Fruit fly (Drosophila melanogaster): ENCODE measurements around the gene CG12112.

Gene CG12112

dm6 chrX:8576675-8577074 lies 16.7 kb upstream of the CG12112 start:
- TF ChIP-seq gl (tag; optimal IDR thresholded peaks at IDR 0.05): no peak
- no peak for TF ChIP-seq CG8159 (tag; optimal IDR thresholded peaks at IDR 0.05)
- no peak for TF ChIP-seq Pif1A (GFP tag; optimal IDR thresholded peaks at IDR 0.05)
- no peak for TF ChIP-seq CG9948 (tag; optimal IDR thresholded peaks at IDR 0.05)
- no peak for TF ChIP-seq EcR (GFP tag; optimal IDR thresholded peaks at IDR 0.05)
- TF ChIP-seq CG8301 (tag; optimal IDR thresholded peaks at IDR 0.05): no peak
- TF ChIP-seq CG13204 (GFP tag; optimal IDR thresholded peaks at IDR 0.05): no peak
- TF ChIP-seq CG17806 (tag; optimal IDR thresholded peaks at IDR 0.05): no peak
- no peak for TF ChIP-seq Snoo (tag; optimal IDR thresholded peaks at IDR 0.05)
- TF ChIP-seq rn (GFP tag; IDR thresholded peaks at IDR 0.05): no peak
- no peak for TF ChIP-seq CG12605 (GFP tag; IDR thresholded peaks at IDR 0.05)
- no peak for TF ChIP-seq CG4496 (GFP tag; IDR thresholded peaks at IDR 0.05)
- no peak for TF ChIP-seq CG32121 (GFP tag; IDR thresholded peaks at IDR 0.05)
- no peak for TF ChIP-seq CG14655 (GFP tag; optimal IDR thresholded peaks at IDR 0.05)

DNA sequence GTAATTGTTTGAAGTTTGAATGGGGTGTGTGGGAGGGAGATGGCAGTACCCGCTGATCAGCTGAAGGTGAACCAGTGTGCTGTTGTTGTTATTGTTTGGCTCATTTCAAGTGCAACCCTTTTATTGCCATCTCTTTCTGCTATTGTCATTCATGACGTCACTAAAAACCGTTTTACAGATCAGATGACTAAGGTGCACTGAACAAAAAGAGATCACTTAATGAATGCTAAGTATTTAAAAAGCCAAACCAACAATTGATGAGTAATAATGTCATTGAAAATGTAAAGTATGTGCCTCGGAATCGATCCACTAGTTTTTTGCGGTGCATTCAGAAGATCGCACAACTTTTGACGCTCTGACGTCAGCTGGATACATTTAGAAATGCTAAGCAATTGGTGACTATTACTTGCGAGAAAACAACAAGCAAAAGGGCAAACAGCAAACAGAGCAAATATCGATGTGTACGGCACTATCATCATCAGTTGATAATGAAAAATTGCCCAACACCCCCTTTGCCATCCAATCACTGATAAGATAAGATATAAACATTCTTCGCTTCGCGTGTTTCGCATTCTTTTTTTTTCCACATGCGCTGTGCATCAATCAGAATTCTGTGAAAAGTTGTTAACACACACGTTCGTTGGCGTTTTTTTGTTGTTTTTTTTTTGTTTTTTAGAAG lies 14.8 kb upstream of the CG12112 start:
- peak; percentile 29 for TF ChIP-seq CG9948 (tag; optimal IDR thresholded peaks at IDR 0.05)
- TF ChIP-seq CG8159 (tag; optimal IDR thresholded peaks at IDR 0.05): peak; percentile 58
- TF ChIP-seq Pif1B (GFP tag; optimal IDR thresholded peaks at IDR 0.05): peak; percentile 58
- TF ChIP-seq CG13204 (GFP tag; optimal IDR thresholded peaks at IDR 0.05): no peak
- 0 out of 2 replicates have a peak, but pooled peaks have one; percentile 4 for TF ChIP-seq rn (GFP tag; IDR thresholded peaks at IDR 0.05)
- peak; percentile 51 for TF ChIP-seq CG14655 (GFP tag; optimal IDR thresholded peaks at IDR 0.05)
- no peak for TF ChIP-seq CG32121 (GFP tag; IDR thresholded peaks at IDR 0.05)
- no peak for TF ChIP-seq EcR (GFP tag; optimal IDR thresholded peaks at IDR 0.05)
- TF ChIP-seq CG34367 (tag; optimal IDR thresholded peaks at IDR 0.05): peak; percentile 33
- peak; percentile 48; the same call in 2 of the 3 replicates for TF ChIP-seq fd96Ca (GFP tag; IDR thresholded peaks at IDR 0.05)
- TF ChIP-seq CG12605 (GFP tag; IDR thresholded peaks at IDR 0.05): peak; percentile 25
- TF ChIP-seq gl (tag; optimal IDR thresholded peaks at IDR 0.05): no peak
- TF ChIP-seq CG17806 (tag; optimal IDR thresholded peaks at IDR 0.05): peak; percentile 45
- peak; percentile 52 for TF ChIP-seq Pif1A (GFP tag; optimal IDR thresholded peaks at IDR 0.05)
- peak; percentile 31; the same call in 1 of the 2 replicates for TF ChIP-seq Ets98B (GFP tag; IDR thresholded peaks at IDR 0.05)
- TF ChIP-seq CG4496 (GFP tag; IDR thresholded peaks at IDR 0.05): peak; percentile 30; the same call in 1 of the 3 replicates
- peak; percentile 46 for TF ChIP-seq Snoo (tag; optimal IDR thresholded peaks at IDR 0.05)
- TF ChIP-seq CG10348 (GFP tag; IDR thresholded peaks at IDR 0.05): no peak
- TF ChIP-seq CG8301 (tag; optimal IDR thresholded peaks at IDR 0.05): peak; percentile 48
- peak; percentile 21 for TF ChIP-seq CG15710 (tag; optimal IDR thresholded peaks at IDR 0.05)
- no peak for TF ChIP-seq D1 (tag; optimal IDR thresholded peaks at IDR 0.05)

- peak; percentile 48 for TF ChIP-seq Pif1B (GFP tag; optimal IDR thresholded peaks at IDR 0.05)
- TF ChIP-seq CG9948 (tag; optimal IDR thresholded peaks at IDR 0.05): no peak
- TF ChIP-seq Pif1A (GFP tag; optimal IDR thresholded peaks at IDR 0.05): peak; percentile 25
- TF ChIP-seq CG8159 (tag; optimal IDR thresholded peaks at IDR 0.05): peak; percentile 2
Observed at dm6 chrX:8573744-8574484, 13.9 kb upstream of the CG12112 start, which contains the start of gene CG12065. Gene CG12065, plus strand, starts transcription at chrX:8574306.

- TF ChIP-seq CG8159 (tag; optimal IDR thresholded peaks at IDR 0.05): no peak
- no peak for TF ChIP-seq CG13204 (GFP tag; optimal IDR thresholded peaks at IDR 0.05)
- no peak for TF ChIP-seq rn (GFP tag; IDR thresholded peaks at IDR 0.05)
- TF ChIP-seq CG14655 (GFP tag; optimal IDR thresholded peaks at IDR 0.05): peak; percentile 14
- 0 out of 2 replicates have a peak, but pooled peaks have one; percentile 10 for TF ChIP-seq Ets98B (GFP tag; IDR thresholded peaks at IDR 0.05)
- TF ChIP-seq CG8301 (tag; optimal IDR thresholded peaks at IDR 0.05): peak; percentile 1
- TF ChIP-seq CG10348 (GFP tag; IDR thresholded peaks at IDR 0.05): no peak
Observed at dm6 chrX:8572939-8573594, 13.1 kb upstream of the CG12112 start, which contains the start of gene spirit. Gene spirit, minus strand, starts transcription at chrX:8573593.

dm6 chrX:8571936-8572335 lies 11.9 kb upstream of the CG12112 start:
- TF ChIP-seq Pif1B (GFP tag; optimal IDR thresholded peaks at IDR 0.05) (no peak), rn (GFP tag; IDR thresholded peaks at IDR 0.05) (no peak)

- TF ChIP-seq CG32121 (GFP tag; IDR thresholded peaks at IDR 0.05) (no peak), Pif1A (GFP tag; optimal IDR thresholded peaks at IDR 0.05) (no peak), D1 (tag; optimal IDR thresholded peaks at IDR 0.05) (no peak), CG9948 (tag; optimal IDR thresholded peaks at IDR 0.05) (no peak), gl (tag; optimal IDR thresholded peaks at IDR 0.05) (no peak), CG8159 (tag; optimal IDR thresholded peaks at IDR 0.05) (no peak), CG12605 (GFP tag; IDR thresholded peaks at IDR 0.05) (no peak), fd96Ca (GFP tag; IDR thresholded peaks at IDR 0.05) (no peak), CG14655 (GFP tag; optimal IDR thresholded peaks at IDR 0.05) (no peak), CG10348 (GFP tag; IDR thresholded peaks at IDR 0.05) (no peak), Ets98B (GFP tag; IDR thresholded peaks at IDR 0.05) (no peak), CG15710 (tag; optimal IDR thresholded peaks at IDR 0.05) (no peak), EcR (GFP tag; optimal IDR thresholded peaks at IDR 0.05) (no peak), CG4496 (GFP tag; IDR thresholded peaks at IDR 0.05) (no peak), Pif1B (GFP tag; optimal IDR thresholded peaks at IDR 0.05) (no peak), CG34367 (tag; optimal IDR thresholded peaks at IDR 0.05) (no peak), rn (GFP tag; IDR thresholded peaks at IDR 0.05) (no peak), CG17806 (tag; optimal IDR thresholded peaks at IDR 0.05) (no peak)
Observed at dm6 chrX:8570848-8571247, 10.9 kb upstream of the CG12112 start, which contains the start of gene CG12111. Gene CG12111, minus strand, starts transcription at chrX:8570948.

Measured in whole organism, pupa.